Fruit fly (Drosophila melanogaster) whole organism, embryonic: ENCODE results near the gene CG11951.

ENCODE experiments used
- Atf3 ChIP-seq: fragments of 200-800 bp; sonication (Bioruptor generic); optimal IDR thresholded peaks from 3 replicates; lab custom pipeline; 2016; ENCODE audit warnings: missing biosample characterization, missing genetic modification characterization
- Bdp1 ChIP-seq: fragments of 200-800 bp; sonication (Bioruptor generic); optimal IDR thresholded peaks from 3 replicates; lab custom pipeline; 2016; ENCODE audit warnings: missing biosample characterization, missing genetic modification characterization
- CG10267 ChIP-seq: fragments of 200-800 bp; sonication (Bioruptor generic); optimal IDR thresholded peaks from 2 replicates; lab custom pipeline; 2018; ENCODE audit warnings: missing biosample characterization, mild to moderate bottlenecking, missing genetic modification characterization, moderate library complexity
- CG10321 ChIP-seq: fragments of 200-800 bp; sonication (Bioruptor generic); IDR thresholded peaks from 2 replicates; pipeline ENCODE4 v1.3.6; 2022; ENCODE audit warnings: missing biosample characterization, missing genetic modification characterization
- CG11085 ChIP-seq: fragments of 200-800 bp; sonication (Bioruptor generic); IDR thresholded peaks from 2 replicates; pipeline ENCODE4 v1.3.6; 2022; ENCODE audit warnings: missing biosample characterization, missing genetic modification characterization
- CG11398 ChIP-seq: fragments of 200-800 bp; sonication (Bioruptor generic); optimal IDR thresholded peaks from 2 replicates; lab custom pipeline; 2016; ENCODE audit warnings: missing biosample characterization, missing genetic modification characterization
- CG11695 ChIP-seq: fragments of 200-800 bp; sonication (Bioruptor generic); IDR thresholded peaks from 3 replicates; pipeline ENCODE4 v1.3.6; 2022; ENCODE audit warnings: missing biosample characterization, missing genetic modification characterization
- CG14710 ChIP-seq: fragments of 200-800 bp; sonication (Bioruptor generic); optimal IDR thresholded peaks from 3 replicates; lab custom pipeline; 2019; ENCODE audit warnings: missing biosample characterization, mild to moderate bottlenecking, missing genetic modification characterization, moderate library complexity
- CG15601 ChIP-seq: fragments of 200-800 bp; sonication (Bioruptor generic); optimal IDR thresholded peaks from 3 replicates; lab custom pipeline; 2019; ENCODE audit warnings: missing biosample characterization, mild to moderate bottlenecking, missing genetic modification characterization, moderate library complexity
- CG18764 ChIP-seq: fragments of 200-800 bp; sonication (Bioruptor generic); optimal IDR thresholded peaks from 3 replicates; lab custom pipeline; 2016; ENCODE audit warnings: missing biosample characterization, missing genetic modification characterization
- CG3065 ChIP-seq: fragments of 200-800 bp; sonication (Bioruptor generic); optimal IDR thresholded peaks from 2 replicates; lab custom pipeline; 2016; ENCODE audit warnings: missing biosample characterization, missing genetic modification characterization
- CG33557 ChIP-seq: fragments of 200-800 bp; sonication (Bioruptor generic); optimal IDR thresholded peaks from 2 replicates; lab custom pipeline; 2019; ENCODE audit warnings: missing biosample characterization, mild to moderate bottlenecking, missing genetic modification characterization, moderate library complexity
- CG43689 ChIP-seq: fragments of 200-800 bp; sonication (Bioruptor generic); IDR thresholded peaks from 2 replicates; pipeline ENCODE4 v1.3.6; 2022; ENCODE audit warnings: missing biosample characterization, missing genetic modification characterization
- CG6813 ChIP-seq: fragments of 200-800 bp; sonication (Bioruptor generic); optimal IDR thresholded peaks from 2 replicates; lab custom pipeline; 2017; ENCODE audit warnings: missing biosample characterization, missing genetic modification characterization, mild to moderate bottlenecking, moderate library complexity, missing genetic modification reagents
- CG7928 ChIP-seq: fragments of 200-800 bp; sonication (Bioruptor generic); optimal IDR thresholded peaks from 2 replicates; lab custom pipeline; 2017; ENCODE audit warnings: missing biosample characterization, mild to moderate bottlenecking, missing genetic modification characterization
- CG8924 ChIP-seq: fragments of 200-800 bp; optimal IDR thresholded peaks from 3 replicates; lab custom pipeline; 2019; ENCODE audit warnings: missing biosample characterization, mild to moderate bottlenecking, missing genetic modification characterization, moderate library complexity
- CHES-1-like ChIP-seq: fragments of 200-800 bp; sonication (Bioruptor generic); optimal IDR thresholded peaks from 2 replicates; lab custom pipeline; 2016; ENCODE audit warnings: missing biosample characterization, missing genetic modification characterization
- Chrac-16 ChIP-seq: fragments of 200-800 bp; sonication (Bioruptor generic); optimal IDR thresholded peaks from 3 replicates; lab custom pipeline; 2016; ENCODE audit warnings: missing biosample characterization, missing genetic modification characterization
- D19B ChIP-seq: fragments of 200-800 bp; sonication (Bioruptor generic); optimal IDR thresholded peaks from 2 replicates; lab custom pipeline; 2017; ENCODE audit warnings: missing biosample characterization, mild to moderate bottlenecking, missing genetic modification characterization
- Doc3 ChIP-seq: fragments of 200-800 bp; sonication (Bioruptor generic); IDR thresholded peaks from 3 replicates; pipeline ENCODE4 v1.3.6; 2022; ENCODE audit warnings: missing biosample characterization, missing genetic modification characterization; ENCODE audit not compliant: partially characterized antibody
- Gug ChIP-seq: fragments of 200-800 bp; sonication (Bioruptor generic); IDR thresholded peaks from 4 replicates; pipeline ENCODE4 v1.3.6; 2022; ENCODE audit warnings: missing biosample characterization, missing genetic modification characterization
- Hr51 ChIP-seq, 2 experiments: fragments of 200-800 bp; sonication (Bioruptor generic); optimal IDR thresholded peaks; 2 replicates in 1 of 2; 3 replicates in 1 of 2; lab custom pipeline; 2016 to 2018; ENCODE audit warnings: missing biosample characterization in 2 of 2, missing genetic modification characterization in 2 of 2, mild to moderate bottlenecking in 1 of 2, moderate library complexity in 1 of 2
- Meics ChIP-seq: fragments of 200-800 bp; sonication (Bioruptor generic); optimal IDR thresholded peaks from 2 replicates; lab custom pipeline; 2017; ENCODE audit warnings: missing biosample characterization, mild to moderate bottlenecking, missing genetic modification characterization
- NfI ChIP-seq: fragments of 200-800 bp; sonication (Bioruptor generic); optimal IDR thresholded peaks from 3 replicates; lab custom pipeline; 2018; ENCODE audit warnings: missing biosample characterization, mild to moderate bottlenecking, missing genetic modification characterization, moderate library complexity
- Pdp1 ChIP-seq, 2 experiments: fragments of 200-800 bp; sonication (Bioruptor generic); optimal IDR thresholded peaks; 3 replicates each; lab custom pipeline; 2016; ENCODE audit warnings: missing biosample characterization in 2 of 2, missing genetic modification characterization in 2 of 2, mild to moderate bottlenecking in 1 of 2, moderate library complexity in 1 of 2
- Ptx1 ChIP-seq: fragments of 200-800 bp; sonication (Bioruptor generic); IDR thresholded peaks from 2 replicates; pipeline ENCODE4 v1.3.6; 2022; ENCODE audit warnings: missing biosample characterization, missing genetic modification characterization
- Sry-β ChIP-seq: fragments of 200-800 bp; sonication (Bioruptor generic); optimal IDR thresholded peaks from 2 replicates; lab custom pipeline; 2018; ENCODE audit warnings: missing biosample characterization, mild to moderate bottlenecking, missing genetic modification characterization, moderate library complexity
- Stat92E ChIP-seq, 3 experiments: fragments of >200 bp in 2 of 3; fragments of 200-800 bp in 1 of 3; sonication (Bioruptor generic) in 1 of 3; optimal IDR thresholded peaks; 2 replicates each; lab custom pipeline; 2017 to 2019; ENCODE audit warnings: missing biosample characterization in 3 of 3, missing genetic modification characterization in 3 of 3, mild to moderate bottlenecking in 1 of 3, moderate library complexity in 1 of 3
- Usf ChIP-seq: fragments of 200-800 bp; sonication (Bioruptor generic); optimal IDR thresholded peaks from 2 replicates; lab custom pipeline; 2017; ENCODE audit warnings: missing genotype, missing biosample characterization, missing genetic modification characterization
- abd-A ChIP-seq: fragments of 200-800 bp; sonication (Bioruptor generic); optimal IDR thresholded peaks from 3 replicates; lab custom pipeline; 2019; ENCODE audit warnings: missing biosample characterization, mild to moderate bottlenecking, missing genetic modification characterization, moderate library complexity
- aop ChIP-seq: fragments of 200-800 bp; sonication (Bioruptor generic); IDR thresholded peaks from 2 replicates; pipeline ENCODE4 v1.3.6; 2022; ENCODE audit warnings: missing biosample characterization, missing genetic modification characterization
- bab2 ChIP-seq: fragments of 200-800 bp; sonication (Bioruptor generic); optimal IDR thresholded peaks from 2 replicates; lab custom pipeline; 2016; ENCODE audit warnings: missing biosample characterization, missing genetic modification characterization
- bsh ChIP-seq, 2 experiments: fragments of 200-800 bp; sonication (Bioruptor generic); optimal IDR thresholded peaks; 2 replicates each; lab custom pipeline; 2017 to 2018; ENCODE audit warnings: mild to moderate bottlenecking in 2 of 2, missing biosample characterization in 2 of 2, missing genetic modification characterization in 2 of 2, moderate library complexity in 1 of 2
- cad ChIP-seq: fragments of >200 bp; optimal IDR thresholded peaks from 2 replicates; lab custom pipeline; 2017; ENCODE audit warnings: missing biosample characterization, missing genetic modification characterization
- cg ChIP-seq: fragments of 200-800 bp; sonication (Bioruptor generic); optimal IDR thresholded peaks from 3 replicates; lab custom pipeline; 2019; ENCODE audit warnings: missing biosample characterization, mild to moderate bottlenecking, missing genetic modification characterization, moderate library complexity
- emc ChIP-seq: fragments of 200-800 bp; sonication (Bioruptor generic); optimal IDR thresholded peaks from 2 replicates; lab custom pipeline; 2016; ENCODE audit warnings: missing biosample characterization, missing genetic modification characterization
- fd96Cb ChIP-seq: fragments of 200-800 bp; sonication (Bioruptor generic); optimal IDR thresholded peaks from 2 replicates; lab custom pipeline; 2018; ENCODE audit warnings: missing biosample characterization, mild to moderate bottlenecking, missing genetic modification characterization, moderate library complexity
- knrl ChIP-seq: fragments of 200-800 bp; sonication (Bioruptor generic); IDR thresholded peaks from 3 replicates; pipeline ENCODE4 v1.3.6; 2022; ENCODE audit warnings: missing biosample characterization, missing genetic modification characterization; ENCODE audit not compliant: partially characterized antibody
- mirr ChIP-seq: fragments of 200-800 bp; sonication (Bioruptor generic); optimal IDR thresholded peaks from 3 replicates; lab custom pipeline; 2018; ENCODE audit warnings: missing biosample characterization, mild to moderate bottlenecking, missing genetic modification characterization
- nmo ChIP-seq: fragments of 200-800 bp; sonication (Bioruptor generic); optimal IDR thresholded peaks from 2 replicates; lab custom pipeline; 2018; ENCODE audit warnings: missing biosample characterization, mild to moderate bottlenecking, missing genetic modification characterization, moderate library complexity
- peb ChIP-seq: fragments of 200-800 bp; sonication (Bioruptor generic); IDR thresholded peaks from 2 replicates; pipeline ENCODE4 v1.3.6; 2022; ENCODE audit warnings: missing biosample characterization, missing genetic modification characterization
- prd ChIP-seq, 3 experiments: fragments of >200 bp in 2 of 3; fragments of 200-800 bp in 1 of 3; sonication (Bioruptor generic) in 1 of 3; optimal IDR thresholded peaks in 2 of 3; IDR thresholded peaks in 1 of 3; 2 replicates in 2 of 3; 3 replicates in 1 of 3; pipeline versions ENCODE4 v1.3.6 to Lab custom; 2017 to 2022; ENCODE audit warnings: missing biosample characterization in 1 of 3, missing genetic modification characterization in 1 of 3
- psq ChIP-seq: fragments of 200-800 bp; sonication (Bioruptor generic); optimal IDR thresholded peaks from 2 replicates; lab custom pipeline; 2017; ENCODE audit warnings: missing biosample characterization, missing genetic modification characterization
- sim ChIP-seq: fragments of 200-800 bp; sonication (Bioruptor generic); IDR thresholded peaks from 2 replicates; pipeline ENCODE4 v1.3.6; 2022; ENCODE audit warnings: missing biosample characterization, missing genetic modification characterization
- stc ChIP-seq: fragments of 200-800 bp; sonication (Bioruptor generic); IDR thresholded peaks from 2 replicates; pipeline ENCODE4 v1.3.6; 2022; ENCODE audit warnings: missing biosample characterization, missing genetic modification characterization
- tll ChIP-seq, 2 experiments: fragments of 200-800 bp in 1 of 2; fragments of >200 bp in 1 of 2; sonication (Bioruptor generic) in 1 of 2; optimal IDR thresholded peaks; 2 replicates each; lab custom pipeline; 2017 to 2019; ENCODE audit warnings: missing biosample characterization in 2 of 2, missing genetic modification characterization in 2 of 2, mild to moderate bottlenecking in 1 of 2, moderate library complexity in 1 of 2
- vfl ChIP-seq: fragments of 200-800 bp; sonication (Bioruptor generic); optimal IDR thresholded peaks from 2 replicates; lab custom pipeline; 2016; ENCODE audit warnings: missing biosample characterization, missing genetic modification characterization
- vnd ChIP-seq: fragments of 200-800 bp; sonication (Bioruptor generic); IDR thresholded peaks from 3 replicates; pipeline ENCODE4 v1.3.6; 2022; ENCODE audit warnings: missing biosample characterization, missing genetic modification characterization; ENCODE audit not compliant: partially characterized antibody
- zen ChIP-seq: fragments of 200-800 bp; sonication (Bioruptor generic); optimal IDR thresholded peaks from 3 replicates; lab custom pipeline; 2018; ENCODE audit warnings: missing biosample characterization, mild to moderate bottlenecking, missing genetic modification characterization, moderate library complexity
- zf30C ChIP-seq: fragments of 200-800 bp; sonication (Bioruptor generic); optimal IDR thresholded peaks from 3 replicates; lab custom pipeline; 2018; ENCODE audit warnings: missing biosample characterization, mild to moderate bottlenecking, missing genetic modification characterization

Gene CG11951

DNA sequence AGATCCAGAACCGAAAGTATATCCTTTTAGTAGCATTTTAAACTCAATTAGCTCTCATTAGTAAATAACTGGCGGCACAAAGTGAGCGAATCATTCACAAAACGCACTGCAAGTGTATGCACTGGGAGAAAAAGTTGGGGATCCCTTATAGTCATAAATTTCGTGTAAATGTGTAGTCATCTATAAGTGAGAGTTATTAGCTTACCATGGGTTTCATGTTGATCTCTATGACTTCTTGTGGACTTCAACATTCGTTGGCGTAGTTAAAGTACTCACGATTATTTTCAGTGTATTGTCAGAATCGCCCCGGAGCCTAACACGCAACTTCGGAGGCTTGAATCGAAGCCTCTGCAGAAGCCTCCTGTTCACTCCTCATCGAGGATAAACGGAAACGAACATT lies 38.5 kb upstream of the CG11951 start (continued):
- TF ChIP-seq CG10321 (no peak), stc (no peak), mirr (no peak), vfl (no peak), CG11398 (GFP tag; lab: Kevin White, UChicago) (peak; percentile 15), zen (tag; lab: Kevin White, UChicago) (peak; percentile 47), Chrac-16 (GFP tag; lab: Kevin White, UChicago) (peak; percentile 54), CG43689 (GFP tag; lab: Robert Waterston, UW) (no peak), CHES-1-like (GFP tag; lab: Kevin White, UChicago) (no peak), bab2 (GFP tag; lab: Kevin White, UChicago) (peak; percentile 8), Pdp1 (GFP tag; optimal IDR thresholded peaks at IDR 0.05; lab: Kevin White, UChicago) (peak in 1 of 2 experiments; percentile 13), CG11695 (no peak), CG3065 (GFP tag; lab: Kevin White, UChicago) (no peak), Usf (GFP tag; lab: Kevin White, UChicago) (no peak), fd96Cb (tag; lab: Kevin White, UChicago) (peak; percentile 8), zf30C (GFP tag; lab: Kevin White, UChicago) (no peak), psq (no peak), CG7928 (GFP tag; lab: Kevin White, UChicago) (no peak), CG10267 (tag; lab: Kevin White, UChicago) (peak; percentile 7), CG6813 (GFP tag; lab: Kevin White, UChicago) (no peak), Meics (GFP tag; lab: Kevin White, UChicago) (no peak), CG8924 (tag; lab: Kevin White, UChicago) (no peak), CG33557 (no peak), CG15601 (no peak), bsh (GFP tag; optimal IDR thresholded peaks at IDR 0.05; lab: Kevin White, UChicago) (peak; percentile 67 to 69), cg (GFP tag; lab: Kevin White, UChicago) (no peak), cad (GFP tag; lab: Kevin White, UChicago) (no peak), Doc3 (GFP tag; lab: Robert Waterston, UW) (no peak), CG11085 (GFP tag; lab: Robert Waterston, UW) (no peak), Atf3 (GFP tag; lab: Kevin White, UChicago) (peak; percentile 41), peb (GFP tag; lab: Robert Waterston, UW) (no peak), NfI (GFP tag; lab: Kevin White, UChicago) (no peak), Ptx1 (GFP tag; lab: Robert Waterston, UW) (0 out of 2 replicates have a peak, but pooled peaks have one; percentile 7), knrl (no peak), vnd (no peak), Hr51 (GFP tag; optimal IDR thresholded peaks at IDR 0.05; lab: Kevin White, UChicago) (no peak), CG18764 (no peak), CG14710 (peak; percentile 28), abd-A (no peak), Bdp1 (no peak), emc (GFP tag; lab: Kevin White, UChicago) (no peak), Sry-β (GFP tag; lab: Kevin White, UChicago) (no peak), D19B (GFP tag; lab: Kevin White, UChicago) (no peak), Stat92E (GFP tag; optimal IDR thresholded peaks at IDR 0.05; lab: Kevin White, UChicago) (no peak), Gug (GFP tag; lab: Robert Waterston, UW) (no peak), aop (no peak), sim (GFP tag; lab: Robert Waterston, UW) (no peak), nmo (peak; percentile 30), prd (optimal IDR thresholded peaks at IDR 0.05; lab: Kevin White, UChicago) (no peak), prd (GFP tag; IDR thresholded peaks at IDR 0.05; lab: Robert Waterston, UW) (peak; percentile 73), tll (GFP tag; optimal IDR thresholded peaks at IDR 0.05; lab: Kevin White, UChicago) (no peak)
